Fruit fly (Drosophila melanogaster): ENCODE results near the gene dati.

DNA sequence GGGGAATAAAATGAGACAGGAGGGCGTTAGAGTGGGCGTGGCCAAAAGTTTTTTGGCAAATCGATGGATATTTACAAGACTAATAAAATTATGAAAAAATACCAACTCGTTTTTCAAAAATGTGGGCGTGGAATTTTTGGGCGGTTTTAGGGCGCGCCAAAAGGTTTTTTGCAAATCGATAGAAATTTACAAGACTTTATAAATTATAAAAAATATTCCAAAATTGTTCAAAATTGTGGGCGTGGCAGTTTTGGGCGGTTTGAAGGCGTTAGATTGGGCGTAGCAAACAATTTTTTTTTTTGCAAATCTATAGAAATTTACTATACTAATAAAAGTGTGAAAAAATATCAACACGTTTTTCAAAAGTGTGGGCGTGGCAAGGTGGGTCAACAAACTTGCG lies 16.3 kb downstream of the dati start:
- TF ChIP-seq CG8478 (optimal IDR thresholded peaks at IDR 0.05) (no peak), CTCF (optimal IDR thresholded peaks at IDR 0.05) (no peak)
